Worm (Caenorhabditis elegans): ENCODE results near the gene E02H4.8.

Gene E02H4.8

DNA sequence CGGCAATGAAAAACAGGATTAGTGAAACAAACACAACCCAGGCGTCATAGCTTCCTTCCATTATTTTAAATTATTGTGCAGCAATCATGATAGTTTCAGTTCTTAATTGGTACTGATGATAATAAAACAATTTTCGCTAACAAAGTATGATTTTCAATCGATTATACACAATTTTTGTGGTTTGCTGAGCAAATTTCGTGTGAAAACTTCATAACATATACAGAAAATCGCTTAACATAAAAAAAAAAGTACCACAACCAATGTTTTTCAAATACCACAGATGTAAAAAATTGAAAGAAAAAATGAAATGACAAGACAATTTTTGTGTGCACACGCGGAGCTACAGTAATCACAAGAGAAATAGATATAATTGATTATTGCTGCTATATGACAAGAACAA is 44.3 kb upstream of the E02H4.8 start, which contains the start of gene gphr-2:
TSS of gene gphr-2 (minus strand) at position 101 of the 400 bp plus-strand sequence.
- TF ChIP-seq nhr-237 (tag; optimal IDR thresholded peaks at IDR 0.05) (no peak), zip-8 (tag; optimal IDR thresholded peaks at IDR 0.05) (no peak), pha-4 (tag; optimal IDR thresholded peaks at IDR 0.05) (no peak), drap-1 (GFP tag; optimal IDR thresholded peaks at IDR 0.05) (no peak), sptf-1 (tag; optimal IDR thresholded peaks at IDR 0.05) (no peak), nhr-76 (tag; optimal IDR thresholded peaks at IDR 0.05) (no peak), sem-2 (GFP tag; optimal IDR thresholded peaks at IDR 0.05) (no peak), hlh-1 (tag; optimal IDR thresholded peaks at IDR 0.05) (no peak), elt-1 (tag; optimal IDR thresholded peaks at IDR 0.05; ENCODE audit: borderline replicate concordance, insufficient read depth) (no peak), nhr-28 (tag; optimal IDR thresholded peaks at IDR 0.05) (no peak), M03D4.4 (tag; optimal IDR thresholded peaks at IDR 0.05) (no peak), flh-1 (GFP tag; optimal IDR thresholded peaks at IDR 0.05) (no peak), nhr-2 (tag; optimal IDR thresholded peaks at IDR 0.05) (no peak), ceh-39 (tag; optimal IDR thresholded peaks at IDR 0.05) (no peak), unc-62 (GFP tag; optimal IDR thresholded peaks at IDR 0.05) (no peak)

DNA sequence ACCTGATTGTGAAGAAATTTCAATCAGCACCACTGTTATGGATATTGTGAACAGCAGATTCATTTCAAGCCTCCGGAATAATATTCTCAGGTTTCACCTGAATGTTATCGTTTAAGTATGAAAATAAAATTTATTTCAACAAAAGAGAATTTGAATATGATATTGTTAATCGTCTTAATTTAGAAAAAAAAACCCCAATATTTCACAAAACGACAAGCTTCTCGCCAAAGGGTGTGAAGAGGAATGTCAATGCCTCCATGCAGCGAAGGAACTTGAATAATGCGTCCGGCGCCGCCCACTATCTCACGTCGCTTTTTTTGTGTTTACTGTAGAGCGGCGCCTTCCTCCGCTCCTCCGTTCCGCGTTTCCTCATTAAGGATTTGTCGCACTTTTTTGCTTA is 39.7 kb upstream of the E02H4.8 start, which contains the start of gene C11H1.5:
TSS of gene C11H1.5 (minus strand) at position 101 of the 400 bp plus-strand sequence.
- no peak for TF ChIP-seq tbx-8 (GFP tag; optimal IDR thresholded peaks at IDR 0.05)
- no peak for TF ChIP-seq nhr-237 (tag; optimal IDR thresholded peaks at IDR 0.05)
- TF ChIP-seq snpc-4 (tag; optimal IDR thresholded peaks at IDR 0.05), result no peak
- TF ChIP-seq mep-1 (tag; optimal IDR thresholded peaks at IDR 0.05), result no peak
- TF ChIP-seq drap-1 (GFP tag; optimal IDR thresholded peaks at IDR 0.05), result no peak
- no peak for TF ChIP-seq nhr-12 (tag; optimal IDR thresholded peaks at IDR 0.05)
- TF ChIP-seq elt-1 (tag; optimal IDR thresholded peaks at IDR 0.05; ENCODE audit: borderline replicate concordance, insufficient read depth), result no peak
- TF ChIP-seq unc-62 (GFP tag; optimal IDR thresholded peaks at IDR 0.05), result no peak

DNA sequence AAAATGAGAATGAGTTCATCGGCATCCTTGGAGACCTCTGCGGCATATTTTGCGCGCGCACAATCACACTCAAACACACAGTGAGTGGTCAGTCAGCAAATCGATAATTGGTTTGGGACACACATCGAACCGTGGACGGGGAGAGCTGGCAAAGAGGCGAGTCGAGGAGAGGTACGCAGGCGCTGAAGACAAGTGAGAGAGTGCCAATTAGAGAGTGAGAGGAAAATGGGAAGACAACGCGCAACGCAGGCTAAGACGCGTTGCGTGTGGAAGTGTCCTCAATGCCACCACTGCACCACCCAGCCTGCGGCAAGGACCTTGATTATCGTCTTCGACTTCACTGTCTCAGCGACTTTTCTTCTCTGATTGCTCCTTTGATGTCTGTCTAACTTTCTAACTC is 33.8 kb upstream of the E02H4.8 start:
- TF ChIP-seq mep-1 (tag; optimal IDR thresholded peaks at IDR 0.05), result peak; percentile 38
- TF ChIP-seq ceh-43 (GFP tag; optimal IDR thresholded peaks at IDR 0.05), result peak; percentile 20
- no peak for TF ChIP-seq lin-32 (GFP tag; optimal IDR thresholded peaks at IDR 0.05)
- no peak for TF ChIP-seq nhr-12 (tag; optimal IDR thresholded peaks at IDR 0.05)
- peak; percentile 54 for TF ChIP-seq lsy-2 (tag; optimal IDR thresholded peaks at IDR 0.05)
- no peak for TF ChIP-seq unc-39 (tag; optimal IDR thresholded peaks at IDR 0.05)
- peak; percentile 99 for TF ChIP-seq ceh-39 (tag; optimal IDR thresholded peaks at IDR 0.05)
- TF ChIP-seq mab-5 (tag; optimal IDR thresholded peaks at IDR 0.05), result no peak
- no peak for TF ChIP-seq zip-8 (tag; optimal IDR thresholded peaks at IDR 0.05)
- TF ChIP-seq unc-120 (tag; optimal IDR thresholded peaks at IDR 0.05; ENCODE audit: poor library complexity, severe bottlenecking), result peak; percentile 70
- no peak for TF ChIP-seq bed-3 (GFP tag; optimal IDR thresholded peaks at IDR 0.05)
- TF ChIP-seq unc-62 (GFP tag; optimal IDR thresholded peaks at IDR 0.05), result peak; percentile 56
- peak; percentile 22 for TF ChIP-seq sptf-1 (tag; optimal IDR thresholded peaks at IDR 0.05)
- no peak for TF ChIP-seq elt-3 (tag; optimal IDR thresholded peaks at IDR 0.05)
- no peak for TF ChIP-seq flh-1 (GFP tag; optimal IDR thresholded peaks at IDR 0.05)
- peak; percentile 81 for TF ChIP-seq mls-2 (tag; optimal IDR thresholded peaks at IDR 0.05)
- no peak for TF ChIP-seq nhr-2 (tag; optimal IDR thresholded peaks at IDR 0.05)
- no peak for TF ChIP-seq nhr-28 (tag; optimal IDR thresholded peaks at IDR 0.05)
- TF ChIP-seq blmp-1 (tag; optimal IDR thresholded peaks at IDR 0.05), result no peak
- TF ChIP-seq nhr-76 (tag; optimal IDR thresholded peaks at IDR 0.05), result no peak
- peak; percentile 37 for TF ChIP-seq pha-4 (tag; optimal IDR thresholded peaks at IDR 0.05)
- peak; percentile 6 for TF ChIP-seq ham-2 (GFP tag; optimal IDR thresholded peaks at IDR 0.05)
- TF ChIP-seq sem-2 (GFP tag; optimal IDR thresholded peaks at IDR 0.05), result no peak
- no peak for TF ChIP-seq ceh-83 (GFP tag; optimal IDR thresholded peaks at IDR 0.05)
- peak; percentile 62 for TF ChIP-seq cnd-1 (tag; optimal IDR thresholded peaks at IDR 0.05)
- TF ChIP-seq M03D4.4 (tag; optimal IDR thresholded peaks at IDR 0.05), result no peak
- TF ChIP-seq drap-1 (GFP tag; optimal IDR thresholded peaks at IDR 0.05), result peak; percentile 67
- no peak for TF ChIP-seq ztf-11 (tag; optimal IDR thresholded peaks at IDR 0.05)
- peak; percentile 57 for TF ChIP-seq hlh-1 (tag; optimal IDR thresholded peaks at IDR 0.05)
- no peak for TF ChIP-seq elt-1 (tag; optimal IDR thresholded peaks at IDR 0.05; ENCODE audit: borderline replicate concordance, insufficient read depth)
- TF ChIP-seq nhr-237 (tag; optimal IDR thresholded peaks at IDR 0.05), result peak; percentile 22
- no peak for TF ChIP-seq snpc-4 (tag; optimal IDR thresholded peaks at IDR 0.05)
- peak; percentile 76 for TF ChIP-seq ces-1 (GFP tag; optimal IDR thresholded peaks at IDR 0.05)
- TF ChIP-seq tbx-8 (GFP tag; optimal IDR thresholded peaks at IDR 0.05), result no peak
- TF ChIP-seq lin-13 (tag; optimal IDR thresholded peaks at IDR 0.05), result peak; percentile 45
